Worm (Caenorhabditis elegans) whole organism, L1 larva: ENCODE data around the gene rps-3.
A peak's percentile ranks its signal among the peaks of the same experiment; 100 is the strongest.

Experiments used
- C16A3.4 ChIP-seq: fragments of 150-350 bp; optimal IDR thresholded peaks from 2 replicates; lab custom pipeline; 2014; ENCODE audit warnings: missing biosample characterization, missing genetic modification characterization
- C34B4.2 ChIP-seq: sonication (generic microtip); optimal IDR thresholded peaks from 2 replicates; lab custom pipeline; 2017; ENCODE audit warnings: mild to moderate bottlenecking, missing genetic modification characterization, missing compliant biosample characterization
- F16B12.6 ChIP-seq: fragments of 150-350 bp; optimal IDR thresholded peaks from 2 replicates; lab custom pipeline; 2014; ENCODE audit warnings: missing biosample characterization, missing genetic modification characterization
- ama-1 ChIP-seq: fragments of 150-350 bp; optimal IDR thresholded peaks from 2 replicates; lab custom pipeline; 2014
- blmp-1 ChIP-seq: fragments of 150-350 bp; optimal IDR thresholded peaks from 2 replicates; lab custom pipeline; 2014; ENCODE audit warnings: missing biosample characterization, missing genetic modification characterization
- ceh-63 ChIP-seq: fragments of 200-800 bp; sonication (Bioruptor generic); optimal IDR thresholded peaks from 2 replicates; lab custom pipeline; 2018; ENCODE audit warnings: mild to moderate bottlenecking, missing genetic modification characterization, missing compliant biosample characterization
- ceh-8 ChIP-seq: fragments of 200-800 bp; sonication (Bioruptor generic); optimal IDR thresholded peaks from 2 replicates; lab custom pipeline; 2018; ENCODE audit warnings: mild to moderate bottlenecking, missing genetic modification characterization, moderate library complexity, missing compliant biosample characterization
- ceh-88 ChIP-seq: fragments of 200-800 bp; sonication (Bioruptor generic); IDR thresholded peaks from 2 replicates; pipeline ENCODE4 v1.3.6; 2022; ENCODE audit warnings: missing genetic modification characterization, missing compliant biosample characterization
- ces-1 ChIP-seq: fragments of 150-350 bp; optimal IDR thresholded peaks from 2 replicates; lab custom pipeline; 2014; ENCODE audit warnings: missing biosample characterization, missing genetic modification reagents, missing genetic modification characterization
- dpl-1 ChIP-seq, 3 experiments: fragments of 150-350 bp in 2 of 3; sonication (generic microtip) in 1 of 3; optimal IDR thresholded peaks; 2 replicates each; lab custom pipeline; 2014 to 2017; ENCODE audit warnings: missing biosample characterization in 3 of 3, missing genetic modification characterization in 3 of 3, missing genetic modification reagents in 3 of 3
- efl-3 ChIP-seq: fragments of 200-800 bp; sonication (Bioruptor generic); optimal IDR thresholded peaks from 2 replicates; lab custom pipeline; 2018; ENCODE audit warnings: mild to moderate bottlenecking, missing genetic modification characterization, missing compliant biosample characterization
- elt-2 ChIP-seq: sonication (generic microtip); optimal IDR thresholded peaks from 2 replicates; lab custom pipeline; 2016; ENCODE audit warnings: missing genetic modification characterization, mild to moderate bottlenecking, inconsistent platforms, missing compliant biosample characterization, missing genetic modification reagents
- elt-3 ChIP-seq, 6 experiments: fragments of 150-350 bp in 1 of 6; sonication (generic microtip); optimal IDR thresholded peaks; 2 replicates each; lab custom pipeline; 2017 to 2018; ENCODE audit warnings: missing biosample characterization in 6 of 6, missing genetic modification characterization in 6 of 6, inconsistent platforms in 1 of 6
- fkh-8 ChIP-seq: sonication (generic microtip); optimal IDR thresholded peaks from 2 replicates; lab custom pipeline; 2016; ENCODE audit warnings: mild to moderate bottlenecking, missing genetic modification characterization, missing compliant biosample characterization
- fos-1 ChIP-seq: fragments of 150-350 bp; optimal IDR thresholded peaks from 2 replicates; lab custom pipeline; 2014; ENCODE audit warnings: missing biosample characterization, missing genetic modification characterization
- grh-1 ChIP-seq: fragments of 200-800 bp; sonication (Bioruptor generic); IDR thresholded peaks from 2 replicates; pipeline ENCODE4 v1.3.6; 2022; ENCODE audit warnings: missing genetic modification reagents, missing genetic modification characterization, missing compliant biosample characterization
- hlh-17 ChIP-seq: fragments of 200-800 bp; sonication (Bioruptor generic); optimal IDR thresholded peaks from 2 replicates; lab custom pipeline; 2018; ENCODE audit warnings: missing genetic modification characterization, mild to moderate bottlenecking, missing compliant biosample characterization, moderate library complexity, borderline replicate concordance
- hlh-4 ChIP-seq: sonication (generic microtip); optimal IDR thresholded peaks from 2 replicates; lab custom pipeline; 2016; ENCODE audit warnings: mild to moderate bottlenecking, missing genetic modification characterization, missing compliant biosample characterization
- irx-1 ChIP-seq: sonication (generic microtip); optimal IDR thresholded peaks from 2 replicates; lab custom pipeline; 2016; ENCODE audit warnings: missing genetic modification characterization, missing compliant biosample characterization
- lin-13 ChIP-seq: fragments of 150-350 bp; optimal IDR thresholded peaks from 2 replicates; lab custom pipeline; 2014; ENCODE audit warnings: missing biosample characterization, missing genetic modification reagents, missing genetic modification characterization
- lin-14 ChIP-seq: fragments of 200-800 bp; sonication (Bioruptor generic); optimal IDR thresholded peaks from 2 replicates; lab custom pipeline; 2018; ENCODE audit warnings: mild to moderate bottlenecking, missing genetic modification characterization, moderate library complexity, missing compliant biosample characterization
- lin-39 ChIP-seq: fragments of 150-350 bp; optimal IDR thresholded peaks from 2 replicates; lab custom pipeline; 2014; ENCODE audit warnings: missing biosample characterization, missing genetic modification reagents, missing genetic modification characterization
- lir-3 ChIP-seq: sonication (generic microtip); optimal IDR thresholded peaks from 2 replicates; lab custom pipeline; 2016; ENCODE audit warnings: mild to moderate bottlenecking, missing genetic modification characterization, moderate library complexity, missing compliant biosample characterization; ENCODE audit not compliant: poor library complexity
- lsy-2 ChIP-seq, 2 experiments: fragments of 150-350 bp; optimal IDR thresholded peaks; 2 replicates each; lab custom pipeline; 2014; ENCODE audit warnings: missing biosample characterization in 2 of 2, missing genetic modification characterization in 2 of 2
- nhr-71 ChIP-seq: sonication (generic microtip); optimal IDR thresholded peaks from 2 replicates; lab custom pipeline; 2016; ENCODE audit warnings: mild to moderate bottlenecking, missing genetic modification characterization, moderate library complexity, missing compliant biosample characterization
- nhr-76 ChIP-seq: sonication (generic microtip); optimal IDR thresholded peaks from 2 replicates; lab custom pipeline; 2017; ENCODE audit warnings: missing biosample characterization, missing genetic modification characterization
- nhr-77 ChIP-seq: fragments of 150-350 bp; optimal IDR thresholded peaks from 2 replicates; lab custom pipeline; 2014; ENCODE audit warnings: missing biosample characterization, missing genetic modification characterization
- nhr-85 ChIP-seq: sonication (generic microtip); peaks from one replicate; lab custom pipeline; 2016; ENCODE audit warnings: missing genetic modification characterization, inconsistent platforms, missing compliant biosample characterization
- pax-3 ChIP-seq: fragments of 200-800 bp; sonication (Bioruptor generic); optimal IDR thresholded peaks from 2 replicates; lab custom pipeline; 2018; ENCODE audit warnings: mild to moderate bottlenecking, missing genetic modification characterization, moderate library complexity, missing compliant biosample characterization
- pqm-1 ChIP-seq: sonication (generic microtip); optimal IDR thresholded peaks from 3 replicates; lab custom pipeline; 2017; ENCODE audit warnings: missing biosample characterization, missing genetic modification characterization
- rnt-1 ChIP-seq: sonication (generic microtip); optimal IDR thresholded peaks from 2 replicates; lab custom pipeline; 2016; ENCODE audit warnings: mild to moderate bottlenecking, missing genetic modification characterization, moderate library complexity, missing compliant biosample characterization
- sox-4 ChIP-seq: sonication (generic microtip); optimal IDR thresholded peaks from 2 replicates; lab custom pipeline; 2016; ENCODE audit warnings: missing genetic modification characterization, missing compliant biosample characterization
- sptf-1 ChIP-seq: fragments of 150-350 bp; optimal IDR thresholded peaks from 2 replicates; lab custom pipeline; 2014; ENCODE audit warnings: missing biosample characterization, missing genetic modification characterization
- sup-37 ChIP-seq: fragments of 200-800 bp; sonication (Bioruptor generic); optimal IDR thresholded peaks from 2 replicates; lab custom pipeline; 2018; ENCODE audit warnings: mild to moderate bottlenecking, missing genetic modification characterization, missing compliant biosample characterization
- tlp-1 ChIP-seq: fragments of 150-350 bp; optimal IDR thresholded peaks from 2 replicates; lab custom pipeline; 2014; ENCODE audit warnings: missing biosample characterization, missing genetic modification characterization
- unc-62 ChIP-seq: fragments of 150-350 bp; optimal IDR thresholded peaks from 2 replicates; lab custom pipeline; 2014; ENCODE audit warnings: missing biosample characterization, missing genetic modification reagents, missing genetic modification characterization
- unc-86 ChIP-seq: sonication (generic microtip); optimal IDR thresholded peaks from 2 replicates; lab custom pipeline; 2016; ENCODE audit warnings: missing genetic modification characterization, missing compliant biosample characterization
- xbp-1 ChIP-seq: sonication (generic microtip); optimal IDR thresholded peaks from 2 replicates; lab custom pipeline; 2016; ENCODE audit warnings: missing genetic modification characterization, missing compliant biosample characterization
- ztf-11 ChIP-seq, 2 experiments: sonication (generic microtip); optimal IDR thresholded peaks; 2 replicates each; lab custom pipeline; 2016 to 2017; ENCODE audit warnings: missing genetic modification characterization in 2 of 2, missing biosample characterization in 1 of 2, missing compliant biosample characterization in 1 of 2
- ztf-4 ChIP-seq: fragments of 150-350 bp; optimal IDR thresholded peaks from 2 replicates; lab custom pipeline; 2014; ENCODE audit warnings: missing biosample characterization, missing genetic modification characterization

Gene rps-3

ce11 chrIII:6215943-6216342 is 9.3 kb downstream of the rps-3 start (continued):
- TF ChIP-seq xbp-1 (tag; lab: Kevin White, UChicago), result no peak
- TF ChIP-seq ceh-8 (GFP tag; lab: Kevin White, UChicago), result no peak
- no peak for TF ChIP-seq pqm-1
- no peak for TF ChIP-seq nhr-77 (tag; lab: Kevin White, UChicago)
- TF ChIP-seq grh-1 (GFP tag; lab: Robert Waterston, UW), result no peak
- no peak for TF ChIP-seq sptf-1 (tag; lab: Kevin White, UChicago)
- no peak for TF ChIP-seq elt-2
- no peak for TF ChIP-seq irx-1 (tag; lab: Kevin White, UChicago)
- no peak for TF ChIP-seq efl-3 (GFP tag; lab: Kevin White, UChicago)
- no peak for TF ChIP-seq sup-37 (GFP tag; lab: Kevin White, UChicago)
- TF ChIP-seq dpl-1 (GFP tag; optimal IDR thresholded peaks at IDR 0.05; lab: Kevin White, UChicago), result peak in 1 of 3 experiments; percentile 13
- no peak for TF ChIP-seq ces-1 (GFP tag; lab: Kevin White, UChicago)
- no peak for TF ChIP-seq hlh-17
- TF ChIP-seq fkh-8 (tag; lab: Kevin White, UChicago), result no peak
- TF ChIP-seq ceh-63 (GFP tag; lab: Kevin White, UChicago), result no peak
- no peak for TF ChIP-seq sox-4 (tag; lab: Kevin White, UChicago)
- TF ChIP-seq unc-62, result no peak
- TF ChIP-seq ztf-4, result no peak
- no peak for TF ChIP-seq lin-39 (tag; lab: Kevin White, UChicago)
- peak; percentile 47 for TF ChIP-seq nhr-85 (tag; lab: Kevin White, UChicago)
- TF ChIP-seq ama-1 (lab: Kevin White, UChicago), result no peak
- no peak for TF ChIP-seq F16B12.6
- peak in 1 of 2 experiments; percentile 34 for TF ChIP-seq lsy-2 (tag; optimal IDR thresholded peaks at IDR 0.05; lab: Kevin White, UChicago)
- no peak for TF ChIP-seq C34B4.2 (tag; lab: Kevin White, UChicago)
- no peak for TF ChIP-seq nhr-76 (tag; lab: Kevin White, UChicago)
- no peak for TF ChIP-seq lin-13
- TF ChIP-seq elt-3 (tag; optimal IDR thresholded peaks at IDR 0.05; lab: Kevin White, UChicago), result peak in 1 of 6 experiments; percentile 72
- TF ChIP-seq pax-3 (tag; lab: Kevin White, UChicago), result no peak
- TF ChIP-seq lir-3 (tag; lab: Kevin White, UChicago), result no peak

ce11 chrIII:6216833-6217466 is 10.3 kb downstream of the rps-3 start, which contains the start of gene hot-4:
TSS of gene hot-4 (plus strand) at chrIII:6217416.
- peak; percentile 34 for TF ChIP-seq blmp-1
- TF ChIP-seq fos-1 (tag; lab: Kevin White, UChicago), result no peak
- TF ChIP-seq ceh-88 (GFP tag; lab: Robert Waterston, UW), result no peak
- TF ChIP-seq irx-1 (tag; lab: Kevin White, UChicago), result no peak

ce11 chrIII:6221403-6221802 is 14.8 kb downstream of the rps-3 start:
- no peak for TF ChIP-seq hlh-4 (tag; lab: Kevin White, UChicago)
- peak; percentile 57 for TF ChIP-seq fkh-8 (tag; lab: Kevin White, UChicago)
- TF ChIP-seq ceh-88 (GFP tag; lab: Robert Waterston, UW), result no peak
- peak; percentile 5 for TF ChIP-seq unc-86
- TF ChIP-seq ztf-11 (tag; optimal IDR thresholded peaks at IDR 0.05; lab: Kevin White, UChicago), result no peak
- peak; percentile 30 for TF ChIP-seq lin-14 (GFP tag; lab: Kevin White, UChicago)
- TF ChIP-seq C16A3.4 (tag; lab: Kevin White, UChicago), result no peak
- TF ChIP-seq, all 84 proteins: peak for 3

ce11 chrIII:6230870-6231269 is 24.3 kb downstream of the rps-3 start, which contains the start of gene esyt-2:
TSS of gene esyt-2 (minus strand) at chrIII:6230970.
- TF ChIP-seq rnt-1 (tag; lab: Kevin White, UChicago) (peak; percentile 6), lin-14 (GFP tag; lab: Kevin White, UChicago) (peak; percentile 5), nhr-71 (peak; percentile 54), tlp-1 (tag; lab: Kevin White, UChicago) (no peak)
